Fruit fly (Drosophila melanogaster) whole organism, adult: ENCODE results near the gene Gug.

Experiments
- CG11617 ChIP-seq: fragments of 200-800 bp; sonication (Bioruptor generic); optimal IDR thresholded peaks from 2 replicates; lab custom pipeline; 2017; ENCODE audit warnings: mild to moderate bottlenecking, missing biosample characterization, missing genetic modification reagents, missing genetic modification characterization
- CG12768 ChIP-seq: fragments of 200-800 bp; sonication (Bioruptor generic); optimal IDR thresholded peaks from 2 replicates; lab custom pipeline; 2017; ENCODE audit warnings: missing biosample characterization, missing genetic modification characterization, mild to moderate bottlenecking, moderate library complexity, missing genetic modification reagents
- CG14711 ChIP-seq: fragments of 200-800 bp; sonication (Bioruptor generic); optimal IDR thresholded peaks from 2 replicates; lab custom pipeline; 2018; ENCODE audit warnings: missing biosample characterization, mild to moderate bottlenecking, missing genetic modification characterization, moderate library complexity
- CG1620 ChIP-seq: fragments of 200-800 bp; sonication (Bioruptor generic); optimal IDR thresholded peaks from 2 replicates; lab custom pipeline; 2016; ENCODE audit warnings: missing biosample characterization, missing genetic modification characterization
- CG33017 ChIP-seq: fragments of 200-800 bp; sonication (Bioruptor generic); optimal IDR thresholded peaks from 2 replicates; lab custom pipeline; 2018; ENCODE audit warnings: missing biosample characterization, mild to moderate bottlenecking, missing genetic modification characterization, moderate library complexity
- CG5204 ChIP-seq: fragments of 200-800 bp; sonication (Bioruptor generic); optimal IDR thresholded peaks from 2 replicates; lab custom pipeline; 2016; ENCODE audit warnings: missing biosample characterization, missing genetic modification characterization
- CG7045 ChIP-seq: fragments of 200-800 bp; sonication (Bioruptor generic); optimal IDR thresholded peaks from 2 replicates; lab custom pipeline; 2017; ENCODE audit warnings: missing biosample characterization, mild to moderate bottlenecking, missing genetic modification characterization
- CG7101 ChIP-seq: fragments of 200-800 bp; sonication (Bioruptor generic); optimal IDR thresholded peaks from 2 replicates; lab custom pipeline; 2018; ENCODE audit warnings: missing biosample characterization, mild to moderate bottlenecking, missing genetic modification characterization, moderate library complexity
- Clk ChIP-seq: fragments of 200-800 bp; sonication (Bioruptor generic); optimal IDR thresholded peaks from 2 replicates; lab custom pipeline; 2017; ENCODE audit warnings: missing biosample characterization, missing genetic modification characterization
- Crg-1 ChIP-seq: fragments of 200-800 bp; sonication (Bioruptor generic); optimal IDR thresholded peaks from 2 replicates; lab custom pipeline; 2016; ENCODE audit warnings: missing biosample characterization, missing genetic modification characterization
- Hr96 ChIP-seq: fragments of 200-800 bp; sonication (Bioruptor generic); optimal IDR thresholded peaks from 2 replicates; lab custom pipeline; 2016; ENCODE audit warnings: missing biosample characterization, missing genetic modification characterization
- Mnt ChIP-seq: fragments of 200-800 bp; sonication (Bioruptor generic); optimal IDR thresholded peaks from 2 replicates; lab custom pipeline; 2016; ENCODE audit warnings: missing biosample characterization, mild to moderate bottlenecking, missing genetic modification characterization
- bab1 ChIP-seq: fragments of 200-800 bp; sonication (Bioruptor generic); optimal IDR thresholded peaks from 3 replicates; lab custom pipeline; 2019; ENCODE audit warnings: missing biosample characterization, mild to moderate bottlenecking, missing genetic modification characterization, moderate library complexity
- cic ChIP-seq: fragments of 200-800 bp; sonication (Bioruptor generic); optimal IDR thresholded peaks from 2 replicates; lab custom pipeline; 2017; ENCODE audit warnings: missing biosample characterization, mild to moderate bottlenecking, missing genetic modification characterization, moderate library complexity
- cnc ChIP-seq, 2 experiments: fragments of >200 bp; optimal IDR thresholded peaks; 2 replicates each; lab custom pipeline; 2017
- kay ChIP-seq: fragments of 200-800 bp; sonication (Bioruptor generic); peaks from one replicate; lab custom pipeline; 2016; ENCODE audit warnings: missing biosample characterization, missing genetic modification characterization, borderline replicate concordance
- ovo ChIP-seq: fragments of 200-800 bp; sonication (Bioruptor generic); optimal IDR thresholded peaks from 2 replicates; lab custom pipeline; 2016; ENCODE audit warnings: missing biosample characterization, missing genetic modification characterization
- pad ChIP-seq: fragments of 200-800 bp; sonication (Bioruptor generic); optimal IDR thresholded peaks from 3 replicates; lab custom pipeline; 2017; ENCODE audit warnings: missing biosample characterization, missing genetic modification characterization, mild to moderate bottlenecking, moderate library complexity, missing genetic modification reagents
- tj ChIP-seq: fragments of 200-800 bp; sonication (Bioruptor generic); optimal IDR thresholded peaks from 3 replicates; lab custom pipeline; 2017; ENCODE audit warnings: missing biosample characterization, mild to moderate bottlenecking, missing genetic modification characterization, moderate library complexity
- toe ChIP-seq: fragments of 200-800 bp; sonication (Bioruptor generic); optimal IDR thresholded peaks from 2 replicates; lab custom pipeline; 2016; ENCODE audit warnings: missing biosample characterization, missing genetic modification characterization

Gug gene

dm6 chr3L:8458767-8459614, 9.3 kb downstream of the Gug start:
- TF ChIP-seq cnc (optimal IDR thresholded peaks at IDR 0.05; lab: Kevin White, UChicago) (no peak), CG33017 (tag; lab: Kevin White, UChicago) (no peak), CG7045 (GFP tag; lab: Kevin White, UChicago) (no peak), cic (GFP tag; lab: Kevin White, UChicago) (no peak), toe (GFP tag; lab: Kevin White, UChicago) (no peak), CG14711 (no peak), CG11617 (GFP tag; lab: Kevin White, UChicago) (no peak), tj (GFP tag; lab: Kevin White, UChicago) (no peak), CG1620 (GFP tag; lab: Kevin White, UChicago) (no peak), Mnt (no peak)

dm6 chr3L:8459615-8460004, 9.9 kb downstream of the Gug start:
- TF ChIP-seq CG33017 (tag; lab: Kevin White, UChicago) (no peak), CG7045 (GFP tag; lab: Kevin White, UChicago) (no peak), Mnt (no peak), cic (GFP tag; lab: Kevin White, UChicago) (no peak), Clk (no peak), CG11617 (GFP tag; lab: Kevin White, UChicago) (no peak), cnc (optimal IDR thresholded peaks at IDR 0.05; lab: Kevin White, UChicago) (no peak), CG1620 (GFP tag; lab: Kevin White, UChicago) (no peak), pad (GFP tag; lab: Kevin White, UChicago) (no peak), Crg-1 (GFP tag; lab: Kevin White, UChicago) (no peak), Hr96 (no peak)

dm6 chr3L:8460050-8460878, 10.5 kb downstream of the Gug start:
- TF ChIP-seq CG12768 (peak; percentile 50), CG5204 (GFP tag; lab: Kevin White, UChicago) (no peak), pad (GFP tag; lab: Kevin White, UChicago) (no peak), kay (GFP tag; lab: Kevin White, UChicago) (no peak), ovo (GFP tag; lab: Kevin White, UChicago) (no peak), Hr96 (peak; percentile 8), Clk (no peak), tj (GFP tag; lab: Kevin White, UChicago) (peak; percentile 59), Mnt (no peak), CG7101 (tag; lab: Kevin White, UChicago) (no peak)

- TF ChIP-seq toe (GFP tag; lab: Kevin White, UChicago) (no peak), cnc (optimal IDR thresholded peaks at IDR 0.05; lab: Kevin White, UChicago) (no peak), Hr96 (no peak), pad (GFP tag; lab: Kevin White, UChicago) (no peak), CG11617 (GFP tag; lab: Kevin White, UChicago) (no peak), CG12768 (no peak), kay (GFP tag; lab: Kevin White, UChicago) (no peak), CG14711 (no peak)
Measured at dm6 chr3L:8461229-8462004, 11.7 kb downstream of the Gug start.

dm6 chr3L:8480944-8481343, 31.2 kb downstream of the Gug start:
- TF ChIP-seq Hr96 (no peak), ovo (GFP tag; lab: Kevin White, UChicago) (no peak), bab1 (GFP tag; lab: Kevin White, UChicago) (no peak), CG7101 (tag; lab: Kevin White, UChicago) (no peak), toe (GFP tag; lab: Kevin White, UChicago) (no peak), kay (GFP tag; lab: Kevin White, UChicago) (no peak), cnc (optimal IDR thresholded peaks at IDR 0.05; lab: Kevin White, UChicago) (no peak), CG1620 (GFP tag; lab: Kevin White, UChicago) (no peak), CG33017 (tag; lab: Kevin White, UChicago) (no peak), Mnt (no peak), CG5204 (GFP tag; lab: Kevin White, UChicago) (no peak)

- no peak for TF ChIP-seq cnc (optimal IDR thresholded peaks at IDR 0.05; lab: Kevin White, UChicago)
- TF ChIP-seq CG1620 (GFP tag; lab: Kevin White, UChicago) = no peak
- peak; percentile 18 for TF ChIP-seq Mnt
- peak; percentile 40 for TF ChIP-seq bab1 (GFP tag; lab: Kevin White, UChicago)
- no peak for TF ChIP-seq pad (GFP tag; lab: Kevin White, UChicago)
- no peak for TF ChIP-seq CG5204 (GFP tag; lab: Kevin White, UChicago)
- TF ChIP-seq CG12768 = no peak
- no peak for TF ChIP-seq CG7045 (GFP tag; lab: Kevin White, UChicago)
- TF ChIP-seq toe (GFP tag; lab: Kevin White, UChicago) = no peak
- no peak for TF ChIP-seq Hr96
- no peak for TF ChIP-seq Crg-1 (GFP tag; lab: Kevin White, UChicago)
- no peak for TF ChIP-seq cic (GFP tag; lab: Kevin White, UChicago)
- TF ChIP-seq kay (GFP tag; lab: Kevin White, UChicago) = no peak
- peak; percentile 48 for TF ChIP-seq CG7101 (tag; lab: Kevin White, UChicago)
- peak; percentile 12 for TF ChIP-seq CG33017 (tag; lab: Kevin White, UChicago)
- TF ChIP-seq ovo (GFP tag; lab: Kevin White, UChicago) = no peak
- TF ChIP-seq tj (GFP tag; lab: Kevin White, UChicago) = no peak
- peak; percentile 47 for TF ChIP-seq CG14711
- TF ChIP-seq CG11617 (GFP tag; lab: Kevin White, UChicago) = peak; percentile 1
- no peak for TF ChIP-seq Clk
Measured at dm6 chr3L:8506975-8507441, 57.3 kb downstream of the Gug start, which contains the start of gene CG43163. TSS of gene CG43163 (minus strand) at chr3L:8507146.
